Fruit fly (Drosophila melanogaster): Measurements from ENCODE around the gene Ahcy.

Ahcy gene

DNA sequence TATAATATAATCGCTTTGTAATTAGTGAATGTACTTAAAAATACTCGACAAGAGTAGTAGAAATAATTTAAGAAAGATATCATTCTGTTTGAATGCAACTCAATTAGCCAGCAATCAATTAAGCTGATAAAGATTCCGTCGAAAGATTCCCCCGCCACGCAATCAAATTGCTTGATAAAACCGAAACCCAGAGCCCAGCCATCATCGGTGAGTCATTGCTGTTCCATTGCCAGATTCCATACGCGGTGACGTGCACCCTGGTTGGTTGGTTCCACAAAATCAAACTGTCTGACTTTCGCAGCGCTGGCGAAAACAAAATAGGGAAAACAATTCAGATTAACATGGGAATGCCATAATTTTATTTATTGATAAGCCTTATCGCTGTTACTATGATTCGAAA, 14.5 kb downstream of the Ahcy start (continued):
- TF ChIP-seq E2f1 (GFP tag; IDR thresholded peaks at IDR 0.05) (no peak), twi (tag; optimal IDR thresholded peaks at IDR 0.05) (no peak), CG30403 (GFP tag; optimal IDR thresholded peaks at IDR 0.05) (no peak), CG9215 (GFP tag; IDR thresholded peaks at IDR 0.05) (no peak), CG5180 (GFP tag; optimal IDR thresholded peaks at IDR 0.05) (no peak), chinmo (GFP tag; IDR thresholded peaks at IDR 0.05; ENCODE audit: partially characterized antibody) (0 out of 4 replicates have a peak, but pooled peaks have one; percentile 46), Spps (tag; optimal IDR thresholded peaks at IDR 0.05) (no peak), HmgZ (tag; optimal IDR thresholded peaks at IDR 0.05) (no peak), CG6272 (GFP tag; IDR thresholded peaks at IDR 0.05) (no peak), ATbp (GFP tag; optimal IDR thresholded peaks at IDR 0.05) (no peak), dan (GFP tag; IDR thresholded peaks at IDR 0.05) (no peak), CG3065 (GFP tag; optimal IDR thresholded peaks at IDR 0.05) (no peak), CG12104 (GFP tag; optimal IDR thresholded peaks at IDR 0.05) (no peak), dmrt11E (tag; optimal IDR thresholded peaks at IDR 0.05) (no peak), tna (GFP tag; IDR thresholded peaks at IDR 0.05; ENCODE audit: partially characterized antibody) (no peak), PHDP (tag; optimal IDR thresholded peaks at IDR 0.05) (no peak), D (optimal IDR thresholded peaks at IDR 0.05) (no peak), D (GFP tag; optimal IDR thresholded peaks at IDR 0.05) (no peak), mirr (GFP tag; optimal IDR thresholded peaks at IDR 0.05) (peak; percentile 72), CG6791 (GFP tag; IDR thresholded peaks at IDR 0.05; ENCODE audit: partially characterized antibody) (no peak), run (tag; optimal IDR thresholded peaks at IDR 0.05) (no peak), Dref (GFP tag; IDR thresholded peaks at IDR 0.05) (no peak), Blimp-1 (GFP tag; optimal IDR thresholded peaks at IDR 0.05) (no peak), CG34376 (GFP tag; optimal IDR thresholded peaks at IDR 0.05) (peak; percentile 85), CG2129 (GFP tag; IDR thresholded peaks at IDR 0.05; ENCODE audit: partially characterized antibody) (no peak), zen2 (GFP tag; IDR thresholded peaks at IDR 0.05; ENCODE audit: partially characterized antibody) (no peak), CG6683 (GFP tag; optimal IDR thresholded peaks at IDR 0.05) (no peak), CG11696 (GFP tag; IDR thresholded peaks at IDR 0.05) (no peak), CG6689 (GFP tag; IDR thresholded peaks at IDR 0.05) (no peak), CG10267 (tag; optimal IDR thresholded peaks at IDR 0.05) (no peak), CG1792 (GFP tag; optimal IDR thresholded peaks at IDR 0.05) (no peak), CG9932 (GFP tag; IDR thresholded peaks at IDR 0.05) (no peak), gcm (GFP tag; optimal IDR thresholded peaks at IDR 0.05) (no peak), Hr3 (GFP tag; optimal IDR thresholded peaks at IDR 0.05) (no peak), scrt (GFP tag; optimal IDR thresholded peaks at IDR 0.05) (no peak), disco-r (GFP tag; optimal IDR thresholded peaks at IDR 0.05) (no peak), Pdp1 (GFP tag; optimal IDR thresholded peaks at IDR 0.05) (peak in 1 of 2 experiments; percentile 14), Ravus (GFP tag; IDR thresholded peaks at IDR 0.05) (no peak), TFAM (GFP tag; optimal IDR thresholded peaks at IDR 0.05) (no peak), hb (GFP tag; IDR thresholded peaks at IDR 0.05; ENCODE audit: partially characterized antibody) (no peak), CG13775 (GFP tag; optimal IDR thresholded peaks at IDR 0.05) (no peak), CG18011 (GFP tag; optimal IDR thresholded peaks at IDR 0.05) (no peak), kah (GFP tag; optimal IDR thresholded peaks at IDR 0.05) (no peak), CG1832 (GFP tag; optimal IDR thresholded peaks at IDR 0.05) (no peak), ind (GFP tag; optimal IDR thresholded peaks at IDR 0.05) (no peak), sc (optimal IDR thresholded peaks at IDR 0.05) (no peak), sc (GFP tag; optimal IDR thresholded peaks at IDR 0.05) (no peak), stc (GFP tag; IDR thresholded peaks at IDR 0.05) (no peak), ara (GFP tag; IDR thresholded peaks at IDR 0.05) (no peak), Sry-β (GFP tag; optimal IDR thresholded peaks at IDR 0.05) (no peak), crc (GFP tag; optimal IDR thresholded peaks at IDR 0.05) (no peak)
